Fruit fly (Drosophila melanogaster) whole organism, pupa: ENCODE measurements around the gene ctp.

Source experiments
- CG10348 ChIP-seq: fragments of 200-800 bp; sonication (Bioruptor generic); IDR thresholded peaks from 2 replicates; pipeline ENCODE4 v1.3.6; 2022; ENCODE audit warnings: missing biosample characterization, missing genetic modification characterization
- CG14655 ChIP-seq: fragments of 200-800 bp; sonication (Bioruptor generic); optimal IDR thresholded peaks from 3 replicates; lab custom pipeline; 2017; ENCODE audit warnings: mild to moderate bottlenecking, missing biosample characterization, missing genetic modification reagents, missing genetic modification characterization
- CG17806 ChIP-seq: fragments of 200-800 bp; sonication (Bioruptor generic); optimal IDR thresholded peaks from 2 replicates; lab custom pipeline; 2018; ENCODE audit warnings: missing biosample characterization, mild to moderate bottlenecking, missing genetic modification characterization, moderate library complexity
- CG4496 ChIP-seq: fragments of 200-800 bp; sonication (Bioruptor generic); IDR thresholded peaks from 3 replicates; pipeline ENCODE4 v1.3.6; 2022; ENCODE audit warnings: missing biosample characterization, missing genetic modification characterization
- D1 ChIP-seq: fragments of 200-800 bp; sonication (Bioruptor generic); optimal IDR thresholded peaks from 2 replicates; lab custom pipeline; 2018; ENCODE audit warnings: missing biosample characterization, mild to moderate bottlenecking, missing genetic modification characterization, moderate library complexity
- Pif1B ChIP-seq: fragments of 200-800 bp; sonication (Bioruptor generic); optimal IDR thresholded peaks from 3 replicates; lab custom pipeline; 2016; ENCODE audit warnings: missing biosample characterization, missing genetic modification characterization

dm6 chrX:4705009-4705408 is 17.4 kb downstream of the ctp start, which contains the start of gene CG7024:
- TF ChIP-seq CG4496 (GFP tag; lab: Robert Waterston, UW), result no peak
- TF ChIP-seq CG10348 (GFP tag; lab: Robert Waterston, UW), result no peak
- no peak for TF ChIP-seq CG14655 (GFP tag; lab: Kevin White, UChicago)
- no peak for TF ChIP-seq CG17806 (tag; lab: Kevin White, UChicago)
- no peak for TF ChIP-seq Pif1B (GFP tag; lab: Kevin White, UChicago)
- no peak for TF ChIP-seq D1 (tag; lab: Kevin White, UChicago)
